Worm (Caenorhabditis elegans): ENCODE measurements around the gene C07G3.15.

- TF ChIP-seq set-16 (GFP tag; IDR thresholded peaks at IDR 0.05), result no peak
- TF ChIP-seq daf-16 (GFP tag; optimal IDR thresholded peaks at IDR 0.05), result no peak
- no peak for TF ChIP-seq daf-16 (tag; optimal IDR thresholded peaks at IDR 0.05)
- TF ChIP-seq pqm-1 (tag; optimal IDR thresholded peaks at IDR 0.05), result no peak
- TF ChIP-seq skn-1 (tag; optimal IDR thresholded peaks at IDR 0.05), result no peak
- TF ChIP-seq nhr-76 (tag; optimal IDR thresholded peaks at IDR 0.05), result no peak
- no peak for TF ChIP-seq unc-39 (tag; optimal IDR thresholded peaks at IDR 0.05)
- TF ChIP-seq T26A8.4 (GFP tag; IDR thresholded peaks at IDR 0.05), result no peak
- TF ChIP-seq hif-1 (tag; optimal IDR thresholded peaks at IDR 0.05), result no peak
- TF ChIP-seq nhr-77 (tag; optimal IDR thresholded peaks at IDR 0.05), result no peak
- TF ChIP-seq lin-1 (GFP tag; IDR thresholded peaks at IDR 0.05), result no peak
- TF ChIP-seq egl-43 (GFP tag; IDR thresholded peaks at IDR 0.05), result no peak
- no peak for TF ChIP-seq nhr-6 (tag; optimal IDR thresholded peaks at IDR 0.05)
- TF ChIP-seq lin-13 (GFP tag; optimal IDR thresholded peaks at IDR 0.05), result no peak
- TF ChIP-seq dmd-8 (GFP tag; IDR thresholded peaks at IDR 0.05), result no peak
Observed at ce11 chrV:3490435-3490834, 6.3 kb downstream of the C07G3.15 start, which contains the start of gene srbc-36.
